Fruit fly (Drosophila melanogaster) whole organism, embryonic: ENCODE results near the gene MAPk-Ak2.

Source experiments
- CG16779 ChIP-seq: fragments of 200-800 bp; sonication (Bioruptor generic); IDR thresholded peaks from 2 replicates; pipeline ENCODE4 v1.3.6; 2022; ENCODE audit warnings: missing biosample characterization, missing genetic modification characterization
- CG31441 ChIP-seq: fragments of 200-800 bp; sonication (Bioruptor generic); IDR thresholded peaks from 2 replicates; pipeline ENCODE4 v1.3.6; 2022; ENCODE audit warnings: missing biosample characterization, missing genetic modification characterization
- Pdp1 ChIP-seq, 2 experiments: fragments of 200-800 bp; sonication (Bioruptor generic); optimal IDR thresholded peaks; 3 replicates each; lab custom pipeline; 2016; ENCODE audit warnings: missing biosample characterization in 2 of 2, missing genetic modification characterization in 2 of 2, mild to moderate bottlenecking in 1 of 2, moderate library complexity in 1 of 2
- chm ChIP-seq: fragments of 200-800 bp; sonication (Bioruptor generic); IDR thresholded peaks from 2 replicates; pipeline ENCODE4 v1.3.6; 2022; ENCODE audit warnings: missing biosample characterization, missing genetic modification characterization

The MAPk-Ak2 gene

dm6 chrX:5714786-5715185 is 49.2 kb downstream of the MAPk-Ak2 start:
- TF ChIP-seq CG16779 (GFP tag; lab: Robert Waterston, UW) = no peak
- TF ChIP-seq chm (GFP tag; lab: Robert Waterston, UW) = no peak
- TF ChIP-seq, all 482 proteins: peak for 0

DNA sequence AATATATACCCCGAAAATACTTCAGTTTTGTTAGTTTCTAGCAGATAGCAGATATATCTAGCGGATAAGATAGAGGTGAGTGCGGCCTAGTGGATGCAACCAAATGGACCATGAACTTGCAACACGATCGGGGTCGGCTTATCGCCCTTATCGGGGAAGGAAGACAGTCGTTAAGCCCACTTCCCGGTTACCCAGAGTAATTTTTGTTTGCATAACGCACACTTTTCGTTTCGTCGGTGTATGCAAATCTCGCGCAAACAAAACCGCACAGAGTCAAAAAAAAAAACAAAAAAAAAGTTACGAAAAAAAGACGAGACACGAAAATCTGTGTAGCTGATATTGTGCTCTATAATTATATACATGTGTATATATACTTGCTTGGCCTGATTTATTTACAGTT is 51.0 kb downstream of the MAPk-Ak2 start:
- TF ChIP-seq Pdp1 (GFP tag; optimal IDR thresholded peaks at IDR 0.05; lab: Kevin White, UChicago) = peak in 1 of 2 experiments; percentile 54
- no peak for TF ChIP-seq CG31441 (GFP tag; lab: Robert Waterston, UW)
